Fruit fly (Drosophila melanogaster): ENCODE measurements around the gene CG34290.

dm6 chr3R:24287157-24287556 is 2.5 kb downstream of the CG34290 start:
- TF ChIP-seq CG8478 (optimal IDR thresholded peaks at IDR 0.05) (no peak), CTCF (optimal IDR thresholded peaks at IDR 0.05) (no peak)

Measured in S2 (cell line).